Worm (Caenorhabditis elegans): ENCODE results near the gene C45G9.4.

- TF ChIP-seq lag-1 (GFP tag; IDR thresholded peaks at IDR 0.05) (no peak), madf-3 (GFP tag; IDR thresholded peaks at IDR 0.05) (no peak), B0019.2 (GFP tag; conservative IDR thresholded peaks at IDR 0.05) (no peak), nfya-2 (GFP tag; IDR thresholded peaks at IDR 0.05) (no peak), lir-1 (GFP tag; conservative IDR thresholded peaks at IDR 0.05) (no peak), ztf-26 (tag; optimal IDR thresholded peaks at IDR 0.05) (no peak), ztf-28 (GFP tag; IDR thresholded peaks at IDR 0.05) (no peak), ceh-27 (GFP tag; optimal IDR thresholded peaks at IDR 0.05) (no peak), repo-1 (tag; optimal IDR thresholded peaks at IDR 0.05) (no peak), F52B5.7 (tag; optimal IDR thresholded peaks at IDR 0.05) (no peak), F49E8.2 (tag; optimal IDR thresholded peaks at IDR 0.05; ENCODE audit: insufficient read depth) (no peak)
These were observed 19.0 kb downstream of the C45G9.4 start, which contains the start of gene cox-6A for ce11 chrIII:5081573-5081823.
